Fruit fly (Drosophila melanogaster) whole organism, prepupa: ENCODE data around the gene CG7573.

ENCODE experiments used
- Blimp-1 ChIP-seq: fragments of 200-800 bp; sonication (Bioruptor generic); optimal IDR thresholded peaks from 3 replicates; lab custom pipeline; 2017; ENCODE audit warnings: missing biosample characterization, missing genetic modification characterization, mild to moderate bottlenecking, moderate library complexity, missing genetic modification reagents
- CG10631 ChIP-seq: fragments of 200-800 bp; sonication (Bioruptor generic); optimal IDR thresholded peaks from 2 replicates; lab custom pipeline; 2016; ENCODE audit warnings: missing biosample characterization, missing genetic modification characterization
- CG10669 ChIP-seq: fragments of 200-800 bp; sonication (Bioruptor generic); optimal IDR thresholded peaks from 3 replicates; lab custom pipeline; 2018; ENCODE audit warnings: missing biosample characterization, mild to moderate bottlenecking, missing genetic modification characterization, moderate library complexity
- CG11294 ChIP-seq: fragments of 200-800 bp; sonication (Bioruptor generic); IDR thresholded peaks from 2 replicates; pipeline ENCODE4 v1.3.6; 2022; ENCODE audit warnings: missing biosample characterization, missing genetic modification characterization
- CG1621 ChIP-seq: fragments of 200-800 bp; sonication (Bioruptor generic); optimal IDR thresholded peaks from 3 replicates; lab custom pipeline; 2018; ENCODE audit warnings: missing biosample characterization, mild to moderate bottlenecking, missing genetic modification characterization
- CG16779 ChIP-seq: fragments of 200-800 bp; sonication (Bioruptor generic); optimal IDR thresholded peaks from 3 replicates; lab custom pipeline; 2017; ENCODE audit warnings: missing biosample characterization, mild to moderate bottlenecking, missing genetic modification characterization
- CG34406 ChIP-seq: fragments of 200-800 bp; sonication (Bioruptor generic); optimal IDR thresholded peaks from 3 replicates; lab custom pipeline; 2016; ENCODE audit warnings: missing biosample characterization, missing genetic modification characterization
- CG3919 ChIP-seq: fragments of 200-800 bp; sonication (Bioruptor generic); optimal IDR thresholded peaks from 3 replicates; lab custom pipeline; 2016; ENCODE audit warnings: missing biosample characterization, missing genetic modification characterization
- CG6163 ChIP-seq: fragments of 200-800 bp; sonication (Bioruptor generic); IDR thresholded peaks from 3 replicates; pipeline ENCODE4 v1.3.6; 2022; ENCODE audit warnings: missing biosample characterization, missing genetic modification characterization
- CG6808 ChIP-seq: fragments of 200-800 bp; sonication (Bioruptor generic); optimal IDR thresholded peaks from 3 replicates; lab custom pipeline; 2017; ENCODE audit warnings: missing biosample characterization, missing genetic modification characterization, mild to moderate bottlenecking, moderate library complexity, missing genetic modification reagents
- CG6854 ChIP-seq: fragments of 200-800 bp; sonication (Bioruptor generic); optimal IDR thresholded peaks from 2 replicates; lab custom pipeline; 2017; ENCODE audit warnings: missing biosample characterization, mild to moderate bottlenecking, missing genetic modification characterization
- CG7368 ChIP-seq: fragments of 200-800 bp; sonication (Bioruptor generic); optimal IDR thresholded peaks from 3 replicates; lab custom pipeline; 2016; ENCODE audit warnings: missing biosample characterization, missing genetic modification characterization
- CG8119 ChIP-seq: fragments of 200-800 bp; sonication (Bioruptor generic); IDR thresholded peaks from 3 replicates; pipeline ENCODE4 v1.3.6; 2022; ENCODE audit warnings: missing biosample characterization, missing genetic modification characterization
- CG8632 ChIP-seq: fragments of 200-800 bp; sonication (Bioruptor generic); optimal IDR thresholded peaks from 3 replicates; lab custom pipeline; 2016; ENCODE audit warnings: missing biosample characterization, missing genetic modification characterization
- CG9139 ChIP-seq: fragments of 200-800 bp; sonication (Bioruptor generic); optimal IDR thresholded peaks from 3 replicates; lab custom pipeline; 2017; ENCODE audit warnings: missing biosample characterization, mild to moderate bottlenecking, missing genetic modification characterization
- Eip75B ChIP-seq: fragments of 200-800 bp; sonication (Bioruptor generic); optimal IDR thresholded peaks from 3 replicates; lab custom pipeline; 2016; ENCODE audit warnings: missing biosample characterization, missing genetic modification characterization
- Eip78C ChIP-seq: fragments of 200-800 bp; sonication (Bioruptor generic); peaks from one replicate; lab custom pipeline; 2016; ENCODE audit warnings: missing biosample characterization, missing genetic modification characterization
- Ets21C ChIP-seq: fragments of 200-800 bp; sonication (Bioruptor generic); optimal IDR thresholded peaks from 3 replicates; lab custom pipeline; 2016; ENCODE audit warnings: missing biosample characterization, missing genetic modification characterization
- Ets96B ChIP-seq: fragments of 200-800 bp; optimal IDR thresholded peaks from 2 replicates; lab custom pipeline; 2019; ENCODE audit warnings: missing biosample characterization, mild to moderate bottlenecking, missing genetic modification characterization, moderate library complexity
- Gug ChIP-seq: fragments of 200-800 bp; sonication (Bioruptor generic); IDR thresholded peaks from 2 replicates; pipeline ENCODE4 v1.3.6; 2022; ENCODE audit warnings: missing biosample characterization, missing genetic modification characterization
- Hr39 ChIP-seq: fragments of 200-800 bp; sonication (Bioruptor generic); optimal IDR thresholded peaks from 2 replicates; lab custom pipeline; 2016; ENCODE audit warnings: missing biosample characterization, missing genetic modification characterization
- Hr4 ChIP-seq: fragments of 200-800 bp; sonication (Bioruptor generic); optimal IDR thresholded peaks from 3 replicates; lab custom pipeline; 2016; ENCODE audit warnings: missing biosample characterization, missing genetic modification characterization
- Lpt ChIP-seq: fragments of 200-800 bp; sonication (Bioruptor generic); optimal IDR thresholded peaks from 3 replicates; lab custom pipeline; 2016; ENCODE audit warnings: missing biosample characterization, missing genetic modification characterization
- Met ChIP-seq: fragments of 200-800 bp; sonication (Bioruptor generic); optimal IDR thresholded peaks from 3 replicates; lab custom pipeline; 2016; ENCODE audit warnings: missing biosample characterization, missing genetic modification characterization
- OdsH ChIP-seq: fragments of 200-800 bp; sonication (Bioruptor generic); optimal IDR thresholded peaks from 3 replicates; lab custom pipeline; 2016; ENCODE audit warnings: missing biosample characterization, missing genetic modification characterization
- Sox102F ChIP-seq: fragments of 200-800 bp; sonication (Bioruptor generic); optimal IDR thresholded peaks from 2 replicates; lab custom pipeline; 2016; ENCODE audit warnings: missing biosample characterization, mild to moderate bottlenecking, missing genetic modification characterization
- Sox14 ChIP-seq: fragments of 200-800 bp; sonication (Bioruptor generic); optimal IDR thresholded peaks from 3 replicates; lab custom pipeline; 2016; ENCODE audit warnings: missing biosample characterization, missing genetic modification characterization
- Sox15 ChIP-seq: fragments of 200-800 bp; sonication (Bioruptor generic); optimal IDR thresholded peaks from 3 replicates; lab custom pipeline; 2016; ENCODE audit warnings: missing biosample characterization, missing genetic modification characterization
- achi ChIP-seq: fragments of 200-800 bp; sonication (Bioruptor generic); optimal IDR thresholded peaks from 3 replicates; lab custom pipeline; 2016; ENCODE audit warnings: missing biosample characterization, missing genetic modification characterization
- acj6 ChIP-seq: fragments of 200-800 bp; sonication (Bioruptor generic); optimal IDR thresholded peaks from 3 replicates; lab custom pipeline; 2016; ENCODE audit warnings: missing biosample characterization, missing genetic modification characterization
- cyc ChIP-seq: fragments of 200-800 bp; sonication (Bioruptor generic); optimal IDR thresholded peaks from 3 replicates; lab custom pipeline; 2016; ENCODE audit warnings: missing biosample characterization, missing genetic modification characterization
- dsx ChIP-seq: fragments of 200-800 bp; optimal IDR thresholded peaks from 3 replicates; lab custom pipeline; 2019; ENCODE audit warnings: missing biosample characterization, mild to moderate bottlenecking, missing genetic modification characterization, moderate library complexity; ENCODE audit not compliant: poor library complexity, severe bottlenecking
- esn ChIP-seq: fragments of 200-800 bp; sonication (Bioruptor generic); optimal IDR thresholded peaks from 2 replicates; lab custom pipeline; 2016; ENCODE audit warnings: missing biosample characterization, mild to moderate bottlenecking, missing genetic modification characterization, moderate library complexity
- fd85E ChIP-seq: fragments of 200-800 bp; sonication (Bioruptor generic); optimal IDR thresholded peaks from 3 replicates; lab custom pipeline; 2016; ENCODE audit warnings: missing biosample characterization, missing genetic modification characterization
- fkh ChIP-seq: fragments of 200-800 bp; sonication (Bioruptor generic); optimal IDR thresholded peaks from 3 replicates; lab custom pipeline; 2017; ENCODE audit warnings: missing biosample characterization, mild to moderate bottlenecking, missing genetic modification characterization, moderate library complexity
- lz ChIP-seq: fragments of 200-800 bp; sonication (Bioruptor generic); optimal IDR thresholded peaks from 3 replicates; lab custom pipeline; 2016; ENCODE audit warnings: missing biosample characterization, missing genetic modification characterization
- net ChIP-seq: fragments of 200-800 bp; sonication (Bioruptor generic); optimal IDR thresholded peaks from 3 replicates; lab custom pipeline; 2016; ENCODE audit warnings: missing biosample characterization, missing genetic modification characterization
- pdm3 ChIP-seq: fragments of 200-800 bp; sonication (Bioruptor generic); optimal IDR thresholded peaks from 3 replicates; lab custom pipeline; 2016; ENCODE audit warnings: missing biosample characterization, missing genetic modification characterization
- salr ChIP-seq, 2 experiments: fragments of 200-800 bp; sonication (Bioruptor generic); optimal IDR thresholded peaks; 3 replicates each; lab custom pipeline; 2016 to 2018; ENCODE audit warnings: missing biosample characterization in 2 of 2, missing genetic modification characterization in 2 of 2, mild to moderate bottlenecking in 1 of 2
- spab ChIP-seq: fragments of 200-800 bp; sonication (Bioruptor generic); optimal IDR thresholded peaks from 2 replicates; lab custom pipeline; 2017; ENCODE audit warnings: missing biosample characterization, mild to moderate bottlenecking, missing genetic modification characterization, missing genetic modification reagents
- ss ChIP-seq, 2 experiments: fragments of 200-800 bp; sonication (Bioruptor generic); optimal IDR thresholded peaks; 2 replicates in 1 of 2; 3 replicates in 1 of 2; lab custom pipeline; 2017 to 2018; ENCODE audit warnings: mild to moderate bottlenecking in 2 of 2, missing biosample characterization in 2 of 2, missing genetic modification characterization in 2 of 2, moderate library complexity in 1 of 2
- svp ChIP-seq: fragments of 200-800 bp; sonication (Bioruptor generic); peaks from one replicate; lab custom pipeline; 2016; ENCODE audit warnings: missing biosample characterization, missing genetic modification characterization
- topi ChIP-seq: fragments of 200-800 bp; sonication (Bioruptor generic); optimal IDR thresholded peaks from 3 replicates; lab custom pipeline; 2016; ENCODE audit warnings: missing biosample characterization, missing genetic modification characterization
- vri ChIP-seq: fragments of 200-800 bp; sonication (Bioruptor generic); optimal IDR thresholded peaks from 3 replicates; lab custom pipeline; 2016; ENCODE audit warnings: missing biosample characterization, mild to moderate bottlenecking, missing genetic modification characterization

Gene CG7573

dm6 chr3L:11303414-11304205 is 7.9 kb upstream of the CG7573 start (continued):
- TF ChIP-seq Ets21C (GFP tag; lab: Kevin White, UChicago) (peak; percentile 8), CG6808 (peak; percentile 12), acj6 (peak; percentile 29), CG10631 (GFP tag; lab: Kevin White, UChicago) (no peak), Eip78C (GFP tag; lab: Kevin White, UChicago) (peak; percentile 53), Gug (GFP tag; lab: Robert Waterston, UW) (no peak), Ets96B (tag; lab: Kevin White, UChicago) (no peak), CG34406 (peak; percentile 27), CG8119 (GFP tag; lab: Robert Waterston, UW) (no peak), CG7368 (GFP tag; lab: Kevin White, UChicago) (no peak)

- no peak for TF ChIP-seq topi (GFP tag; lab: Kevin White, UChicago)
- TF ChIP-seq ss (GFP tag; optimal IDR thresholded peaks at IDR 0.05; lab: Kevin White, UChicago), result no peak
- no peak for TF ChIP-seq CG6854
- no peak for TF ChIP-seq fd85E (GFP tag; lab: Kevin White, UChicago)
- TF ChIP-seq fkh (GFP tag; lab: Kevin White, UChicago), result no peak
- no peak for TF ChIP-seq achi (GFP tag; lab: Kevin White, UChicago)
- TF ChIP-seq CG6808, result no peak
- TF ChIP-seq CG9139 (GFP tag; lab: Kevin White, UChicago), result no peak
- TF ChIP-seq, all 60 proteins: peak for 0
These were observed 6.2 kb upstream of the CG7573 start for dm6 chr3L:11305316-11305715.

dm6 chr3L:11306145-11307031 is 5.2 kb upstream of the CG7573 start:
- TF ChIP-seq svp (GFP tag; lab: Kevin White, UChicago) (peak; percentile 60), CG34406 (no peak), Gug (GFP tag; lab: Robert Waterston, UW) (no peak), Sox14 (no peak), Met (GFP tag; lab: Kevin White, UChicago) (no peak), net (GFP tag; lab: Kevin White, UChicago) (no peak), OdsH (GFP tag; lab: Kevin White, UChicago) (peak; percentile 7), Eip75B (GFP tag; lab: Kevin White, UChicago) (no peak), esn (GFP tag; lab: Kevin White, UChicago) (peak; percentile 18), Sox15 (GFP tag; lab: Kevin White, UChicago) (no peak), achi (GFP tag; lab: Kevin White, UChicago) (no peak), pdm3 (GFP tag; lab: Kevin White, UChicago) (peak; percentile 24), CG3919 (peak; percentile 17), Blimp-1 (GFP tag; lab: Kevin White, UChicago) (no peak), CG11294 (GFP tag; lab: Robert Waterston, UW) (no peak), Hr39 (GFP tag; lab: Kevin White, UChicago) (peak; percentile 3), CG16779 (tag; lab: Kevin White, UChicago) (no peak), vri (GFP tag; lab: Kevin White, UChicago) (no peak), spab (GFP tag; lab: Kevin White, UChicago) (no peak), CG8632 (no peak), Sox102F (no peak), lz (GFP tag; lab: Kevin White, UChicago) (no peak), Eip78C (GFP tag; lab: Kevin White, UChicago) (peak; percentile 66), dsx (GFP tag; lab: Kevin White, UChicago) (no peak), CG7368 (GFP tag; lab: Kevin White, UChicago) (no peak), CG6163 (GFP tag; lab: Robert Waterston, UW) (no peak), cyc (GFP tag; lab: Kevin White, UChicago) (peak; percentile 18), CG1621 (tag; lab: Kevin White, UChicago) (no peak), topi (GFP tag; lab: Kevin White, UChicago) (peak; percentile 18), salr (GFP tag; optimal IDR thresholded peaks at IDR 0.05; lab: Kevin White, UChicago) (peak in 1 of 2 experiments; percentile 27), Hr4 (peak; percentile 2), Lpt (GFP tag; lab: Kevin White, UChicago) (no peak), fd85E (GFP tag; lab: Kevin White, UChicago) (no peak), CG10669 (GFP tag; lab: Kevin White, UChicago) (no peak), CG8119 (GFP tag; lab: Robert Waterston, UW) (no peak), CG6808 (no peak)
